Worm (Caenorhabditis elegans) whole organism, mixed stage, embryonic: Measurements from ENCODE around the gene nkb-3.

ENCODE experiments used
- M03D4.4 ChIP-seq: sonication (generic microtip); optimal IDR thresholded peaks from 2 replicates; lab custom pipeline; 2017; ENCODE audit warnings: mild to moderate bottlenecking, missing genetic modification characterization, missing compliant biosample characterization
- bed-3 ChIP-seq: fragments of 200-800 bp; sonication (Bioruptor generic); optimal IDR thresholded peaks from 3 replicates; lab custom pipeline; 2018; ENCODE audit warnings: mild to moderate bottlenecking, missing genetic modification characterization, moderate library complexity, missing compliant biosample characterization
- blmp-1 ChIP-seq: fragments of 150-350 bp; optimal IDR thresholded peaks from 2 replicates; lab custom pipeline; 2014; ENCODE audit warnings: missing biosample characterization, missing genetic modification characterization
- ceh-39 ChIP-seq: fragments of 150-350 bp; optimal IDR thresholded peaks from 2 replicates; lab custom pipeline; 2014; ENCODE audit warnings: missing biosample characterization, missing genetic modification characterization
- ceh-43 ChIP-seq: fragments of 200-800 bp; sonication (Bioruptor generic); optimal IDR thresholded peaks from 2 replicates; lab custom pipeline; 2018; ENCODE audit warnings: mild to moderate bottlenecking, missing genetic modification characterization, moderate library complexity, missing compliant biosample characterization
- ces-1 ChIP-seq: fragments of 150-350 bp; optimal IDR thresholded peaks from 2 replicates; lab custom pipeline; 2014; ENCODE audit warnings: missing biosample characterization, missing genetic modification reagents, missing genetic modification characterization
- cnd-1 ChIP-seq: fragments of 200-800 bp; sonication (Bioruptor generic); optimal IDR thresholded peaks from 2 replicates; lab custom pipeline; 2018; ENCODE audit warnings: mild to moderate bottlenecking, missing genetic modification characterization, missing compliant biosample characterization
- drap-1 ChIP-seq: fragments of 200-800 bp; sonication (Bioruptor generic); optimal IDR thresholded peaks from 3 replicates; lab custom pipeline; 2018; ENCODE audit warnings: mild to moderate bottlenecking, missing genetic modification characterization, missing compliant biosample characterization
- elt-1 ChIP-seq: sonication (generic microtip); optimal IDR thresholded peaks from 2 replicates; lab custom pipeline; 2017; ENCODE audit warnings: missing genetic modification characterization, mild to moderate bottlenecking, missing compliant biosample characterization, antibody characterized with exemption, moderate library complexity, borderline replicate concordance; ENCODE audit not compliant: insufficient read depth
- elt-3 ChIP-seq: fragments of 150-350 bp; optimal IDR thresholded peaks from 2 replicates; lab custom pipeline; 2014; ENCODE audit warnings: missing biosample characterization, missing genetic modification characterization
- flh-1 ChIP-seq: fragments of 200-800 bp; sonication (Bioruptor generic); optimal IDR thresholded peaks from 2 replicates; lab custom pipeline; 2018; ENCODE audit warnings: mild to moderate bottlenecking, missing genetic modification characterization, moderate library complexity, missing compliant biosample characterization
- ham-2 ChIP-seq: fragments of 200-800 bp; sonication (Bioruptor generic); optimal IDR thresholded peaks from 2 replicates; lab custom pipeline; 2018; ENCODE audit warnings: mild to moderate bottlenecking, missing genetic modification characterization, missing compliant biosample characterization
- hlh-1 ChIP-seq: fragments of 150-350 bp; optimal IDR thresholded peaks from 2 replicates; lab custom pipeline; 2014; ENCODE audit warnings: missing biosample characterization, missing genetic modification reagents, missing genetic modification characterization
- lin-13 ChIP-seq: fragments of 150-350 bp; optimal IDR thresholded peaks from 2 replicates; lab custom pipeline; 2014; ENCODE audit warnings: missing biosample characterization, missing genetic modification characterization
- lin-32 ChIP-seq: fragments of 200-800 bp; sonication (Bioruptor generic); optimal IDR thresholded peaks from 2 replicates; lab custom pipeline; 2018; ENCODE audit warnings: mild to moderate bottlenecking, missing genetic modification characterization, missing compliant biosample characterization
- lsy-2 ChIP-seq: fragments of 150-350 bp; optimal IDR thresholded peaks from 2 replicates; lab custom pipeline; 2014; ENCODE audit warnings: missing biosample characterization, missing genetic modification characterization
- mls-2 ChIP-seq: sonication (generic microtip); optimal IDR thresholded peaks from 2 replicates; lab custom pipeline; 2016; ENCODE audit warnings: mild to moderate bottlenecking, missing genetic modification characterization, moderate library complexity, missing compliant biosample characterization
- nhr-2 ChIP-seq: fragments of 150-350 bp; optimal IDR thresholded peaks from 2 replicates; lab custom pipeline; 2014; ENCODE audit warnings: missing biosample characterization, missing genetic modification characterization
- nhr-237 ChIP-seq: fragments of 150-350 bp; optimal IDR thresholded peaks from 2 replicates; lab custom pipeline; 2014; ENCODE audit warnings: missing biosample characterization, missing genetic modification characterization
- nhr-28 ChIP-seq: fragments of 150-350 bp; optimal IDR thresholded peaks from 2 replicates; lab custom pipeline; 2014; ENCODE audit warnings: missing biosample characterization, missing genetic modification characterization
- nhr-76 ChIP-seq: sonication (generic microtip); optimal IDR thresholded peaks from 2 replicates; lab custom pipeline; 2017; ENCODE audit warnings: missing biosample characterization, missing genetic modification characterization
- pha-4 ChIP-seq: fragments of 150-350 bp; optimal IDR thresholded peaks from 2 replicates; lab custom pipeline; 2018; ENCODE audit warnings: missing biosample characterization, missing genetic modification reagents, missing genetic modification characterization
- sem-2 ChIP-seq: fragments of 200-800 bp; sonication (Bioruptor generic); optimal IDR thresholded peaks from 2 replicates; lab custom pipeline; 2018; ENCODE audit warnings: mild to moderate bottlenecking, missing genetic modification characterization, missing compliant biosample characterization
- snpc-4 ChIP-seq: fragments of 150-350 bp; optimal IDR thresholded peaks from 2 replicates; lab custom pipeline; 2014; ENCODE audit warnings: missing biosample characterization, missing genetic modification characterization
- sptf-1 ChIP-seq: sonication (generic microtip); optimal IDR thresholded peaks from 2 replicates; lab custom pipeline; 2017; ENCODE audit warnings: mild to moderate bottlenecking, missing genetic modification characterization, moderate library complexity, missing compliant biosample characterization
- tbx-8 ChIP-seq: fragments of 200-800 bp; sonication (Bioruptor generic); optimal IDR thresholded peaks from 2 replicates; lab custom pipeline; 2018; ENCODE audit warnings: mild to moderate bottlenecking, missing genetic modification characterization, moderate library complexity, missing compliant biosample characterization
- unc-120 ChIP-seq: sonication (generic microtip); optimal IDR thresholded peaks from 2 replicates; lab custom pipeline; 2017; ENCODE audit warnings: missing genetic modification characterization, missing compliant biosample characterization; ENCODE audit not compliant: poor library complexity, severe bottlenecking
- unc-39 ChIP-seq: fragments of 150-350 bp; optimal IDR thresholded peaks from 2 replicates; lab custom pipeline; 2014; ENCODE audit warnings: missing biosample characterization, missing genetic modification characterization
- unc-62 ChIP-seq: fragments of 150-350 bp; optimal IDR thresholded peaks from 2 replicates; lab custom pipeline; 2014; ENCODE audit warnings: missing biosample characterization, missing genetic modification reagents, missing genetic modification characterization
- zip-8 ChIP-seq: fragments of 150-350 bp; optimal IDR thresholded peaks from 2 replicates; lab custom pipeline; 2014; ENCODE audit warnings: missing biosample characterization, missing genetic modification characterization
- ztf-11 ChIP-seq: fragments of 150-350 bp; optimal IDR thresholded peaks from 2 replicates; lab custom pipeline; 2014; ENCODE audit warnings: missing biosample characterization, missing genetic modification characterization

Gene nkb-3

DNA sequence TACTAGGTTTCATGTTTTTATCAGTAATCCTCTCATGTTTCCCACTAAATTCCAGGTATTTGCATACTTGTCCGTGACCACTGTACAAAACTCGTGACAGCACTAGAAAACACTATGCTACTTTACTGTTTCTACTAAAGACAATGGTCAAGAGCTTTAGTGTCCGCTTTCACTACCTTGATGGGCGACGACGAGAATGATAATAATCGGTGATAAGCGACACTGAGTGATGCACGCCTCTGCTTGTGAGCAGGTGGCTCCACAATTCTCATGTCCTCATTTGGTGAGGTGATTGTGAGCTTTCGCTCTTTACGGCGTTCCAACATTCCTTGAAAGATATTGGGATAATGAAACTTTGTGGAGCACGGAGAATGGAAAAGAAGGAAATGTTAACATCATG lies 32.9 kb upstream of the nkb-3 start:
- TF ChIP-seq lin-32 = no peak
- no peak for TF ChIP-seq cnd-1 (tag; lab: Kevin White, UChicago)
- TF ChIP-seq ham-2 (GFP tag; lab: Kevin White, UChicago) = no peak
- TF ChIP-seq nhr-28 = no peak
- TF ChIP-seq elt-3 = no peak
- TF ChIP-seq sptf-1 (tag; lab: Kevin White, UChicago) = no peak
- TF ChIP-seq ceh-43 (GFP tag; lab: Kevin White, UChicago) = no peak
- no peak for TF ChIP-seq ztf-11
- no peak for TF ChIP-seq blmp-1 (tag; lab: Kevin White, UChicago)
- TF ChIP-seq pha-4 (tag; lab: Kevin White, UChicago) = no peak
- TF ChIP-seq tbx-8 (GFP tag; lab: Kevin White, UChicago) = no peak
- TF ChIP-seq, all 35 proteins: peak for 0

DNA sequence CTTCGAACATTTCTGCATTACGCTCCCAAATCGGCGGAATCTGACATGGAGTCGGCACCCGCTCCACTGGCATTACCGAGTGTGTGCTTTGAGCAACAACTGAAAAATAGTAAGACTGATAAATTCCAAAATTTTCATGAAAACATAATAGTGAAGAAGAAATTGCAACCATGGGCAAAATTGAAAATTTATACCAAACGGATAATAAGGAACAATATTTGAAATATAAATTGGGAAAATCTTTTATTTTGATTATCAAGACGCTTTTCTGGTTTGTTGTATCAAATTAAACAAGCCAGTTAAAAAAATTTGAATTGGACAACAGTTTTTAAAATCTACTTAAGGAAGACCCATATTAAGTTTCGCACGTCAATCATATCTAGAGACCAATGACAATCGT lies 23.2 kb upstream of the nkb-3 start, which contains the start of gene ZK1086.2:
ZK1086.2 (minus strand) TSS at position 101 of the 400 bp plus-strand sequence.
- TF ChIP-seq ztf-11 (no peak), unc-120 (no peak), pha-4 (tag; lab: Kevin White, UChicago) (no peak), blmp-1 (tag; lab: Kevin White, UChicago) (no peak), tbx-8 (GFP tag; lab: Kevin White, UChicago) (no peak), lin-32 (no peak)
- TF ChIP-seq, all 35 proteins: peak for 0

DNA sequence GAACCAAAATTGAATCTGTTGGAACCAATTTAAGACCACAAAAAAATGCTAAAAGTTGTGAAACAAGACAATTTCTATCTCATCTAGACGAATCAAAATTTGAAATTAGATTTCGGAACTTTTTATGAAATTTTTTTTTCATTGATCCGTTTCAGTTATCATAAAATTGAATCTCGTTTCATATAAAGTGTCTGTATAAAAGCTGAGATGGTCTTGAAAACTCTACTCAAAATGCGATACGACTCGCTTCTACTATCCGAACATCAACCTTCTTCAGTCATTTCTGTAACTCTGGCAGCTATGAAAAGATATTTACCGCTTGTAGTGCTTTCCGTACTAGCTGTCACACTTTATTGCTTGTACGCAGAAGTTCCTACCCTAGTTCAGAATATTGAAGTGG lies 20.2 kb upstream of the nkb-3 start, which contains the start of gene ZK1086.3:
ZK1086.3 (plus strand) TSS at position 301 of the 400 bp plus-strand sequence.
- TF ChIP-seq elt-1 (no peak), ceh-39 (no peak)

DNA sequence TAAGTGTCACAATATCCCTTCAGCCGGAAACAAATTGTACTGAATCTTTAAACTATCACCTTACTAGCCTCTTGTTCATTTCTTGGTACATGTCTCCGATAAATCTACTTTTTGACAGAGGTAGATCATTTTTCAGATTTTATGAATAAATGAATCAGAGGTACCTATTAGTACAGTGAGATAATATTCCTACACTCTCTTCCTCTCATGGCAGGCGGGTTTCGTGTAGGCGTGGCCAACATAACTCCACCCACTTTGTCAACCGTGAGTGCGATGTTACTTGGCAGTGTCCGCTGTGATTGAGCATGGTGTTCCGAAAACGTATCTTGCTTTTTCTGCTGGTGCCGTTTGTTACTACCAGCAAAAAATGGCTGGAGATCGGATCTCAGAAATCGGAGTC lies 14.9 kb upstream of the nkb-3 start, which contains the start of gene F55F3.4:
F55F3.4 (plus strand) TSS at position 301 of the 400 bp plus-strand sequence.
- TF ChIP-seq blmp-1 (tag; lab: Kevin White, UChicago) = no peak
- TF ChIP-seq lsy-2 = no peak
- no peak for TF ChIP-seq ztf-11
- no peak for TF ChIP-seq M03D4.4 (tag; lab: Kevin White, UChicago)
- no peak for TF ChIP-seq unc-120
- no peak for TF ChIP-seq nhr-28
- TF ChIP-seq nhr-237 = no peak
- no peak for TF ChIP-seq ceh-43 (GFP tag; lab: Kevin White, UChicago)
- TF ChIP-seq ceh-39 = no peak
- no peak for TF ChIP-seq sem-2 (GFP tag; lab: Kevin White, UChicago)
- no peak for TF ChIP-seq ham-2 (GFP tag; lab: Kevin White, UChicago)
- no peak for TF ChIP-seq mls-2 (tag; lab: Kevin White, UChicago)
- TF ChIP-seq pha-4 (tag; lab: Kevin White, UChicago) = no peak
- no peak for TF ChIP-seq hlh-1 (tag; lab: Kevin White, UChicago)
- no peak for TF ChIP-seq lin-32
- TF ChIP-seq flh-1 = no peak

DNA sequence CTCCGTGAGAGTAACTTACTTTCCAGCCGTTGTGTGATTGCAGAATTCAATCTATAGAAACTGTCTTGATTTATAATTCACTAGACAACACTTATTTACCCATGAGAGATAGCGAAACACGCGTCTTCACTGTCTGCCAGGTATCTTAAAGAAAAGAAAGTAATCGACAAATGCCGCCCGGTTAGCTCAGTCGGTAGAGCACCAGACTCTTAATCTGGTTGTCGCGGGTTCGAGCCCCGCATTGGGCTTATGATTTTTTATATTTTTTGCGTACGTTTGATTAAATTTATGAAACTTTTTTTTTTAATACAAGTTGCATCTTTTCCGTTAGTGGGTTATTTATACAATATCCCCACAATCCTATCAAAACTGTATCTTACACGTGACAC lies 11.7 kb upstream of the nkb-3 start:
- TF ChIP-seq nhr-76 (tag; lab: Kevin White, UChicago) = no peak
- TF ChIP-seq hlh-1 (tag; lab: Kevin White, UChicago) = no peak
- no peak for TF ChIP-seq unc-120
- TF ChIP-seq zip-8 (tag; lab: Kevin White, UChicago) = no peak

DNA sequence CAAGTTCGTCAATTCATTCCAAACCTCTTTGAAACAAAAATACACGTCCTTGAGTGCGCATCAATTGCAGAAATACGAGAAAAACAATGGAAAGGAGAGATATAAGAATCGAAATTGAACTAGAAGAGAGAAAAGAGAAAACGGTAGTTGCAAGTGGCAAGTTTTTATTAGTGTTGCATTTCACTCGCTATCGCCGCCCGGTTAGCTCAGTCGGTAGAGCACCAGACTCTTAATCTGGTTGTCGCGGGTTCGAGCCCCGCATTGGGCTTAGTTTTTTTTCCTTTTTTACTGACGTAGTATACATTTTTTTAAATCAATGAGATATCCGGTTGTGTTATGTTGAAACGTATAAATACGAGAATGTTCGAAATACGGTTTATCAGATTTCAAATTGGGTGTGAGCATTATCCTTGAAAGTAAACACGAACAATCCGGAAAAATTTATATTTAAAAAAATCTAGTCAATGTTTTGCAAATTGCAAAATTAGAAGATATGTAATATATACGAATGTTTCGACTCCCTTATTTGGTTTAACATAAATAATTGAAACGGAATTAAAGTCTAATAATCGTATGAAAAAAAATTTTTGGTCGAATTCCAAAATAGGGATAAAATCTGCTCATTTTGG lies 11.2 kb upstream of the nkb-3 start:
- TF ChIP-seq hlh-1 (tag; lab: Kevin White, UChicago) = no peak
- peak; percentile 31 for TF ChIP-seq bed-3 (GFP tag; lab: Kevin White, UChicago)
- no peak for TF ChIP-seq unc-39 (tag; lab: Kevin White, UChicago)
- TF ChIP-seq mls-2 (tag; lab: Kevin White, UChicago) = no peak
- TF ChIP-seq unc-120 = peak; percentile 19
- TF ChIP-seq lin-13 = no peak
- no peak for TF ChIP-seq sptf-1 (tag; lab: Kevin White, UChicago)
- TF ChIP-seq ceh-43 (GFP tag; lab: Kevin White, UChicago) = no peak
- TF ChIP-seq pha-4 (tag; lab: Kevin White, UChicago) = no peak
- peak; percentile 9 for TF ChIP-seq M03D4.4 (tag; lab: Kevin White, UChicago)
- no peak for TF ChIP-seq ztf-11
- peak; percentile 0 for TF ChIP-seq flh-1

DNA sequence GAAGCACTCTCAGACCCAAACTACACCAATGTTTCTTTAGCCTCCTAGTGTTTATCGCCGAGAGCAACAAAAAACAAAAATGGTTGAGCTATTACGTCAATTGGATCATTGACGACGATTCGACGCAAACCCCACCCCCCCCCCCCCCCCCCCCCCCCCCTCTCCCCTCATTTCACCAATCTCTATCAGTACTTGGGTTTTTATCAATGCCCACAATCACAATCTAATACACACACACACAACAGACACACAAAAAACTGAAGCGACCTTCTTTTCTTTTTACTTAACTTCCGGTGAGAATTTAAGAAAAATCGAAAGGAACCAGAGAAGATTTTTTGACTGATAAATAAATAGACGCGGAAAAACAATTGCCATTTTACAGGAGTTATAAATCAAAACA lies 5.2 kb upstream of the nkb-3 start:
- TF ChIP-seq lin-32 (no peak), lsy-2 (no peak), flh-1 (no peak), nhr-2 (tag; lab: Kevin White, UChicago) (no peak), bed-3 (GFP tag; lab: Kevin White, UChicago) (no peak), hlh-1 (tag; lab: Kevin White, UChicago) (no peak), unc-62 (GFP tag; lab: Kevin White, UChicago) (no peak), mls-2 (tag; lab: Kevin White, UChicago) (no peak), M03D4.4 (tag; lab: Kevin White, UChicago) (no peak), nhr-28 (no peak), snpc-4 (no peak), ham-2 (GFP tag; lab: Kevin White, UChicago) (no peak), ces-1 (GFP tag; lab: Kevin White, UChicago) (no peak), pha-4 (tag; lab: Kevin White, UChicago) (no peak), unc-39 (tag; lab: Kevin White, UChicago) (no peak), tbx-8 (GFP tag; lab: Kevin White, UChicago) (no peak), lin-13 (no peak), drap-1 (GFP tag; lab: Kevin White, UChicago) (no peak)
- TF ChIP-seq, all 35 proteins: peak for 0
